Fruit fly (Drosophila melanogaster) whole organism, embryonic: ENCODE results near the gene CG42781.
A peak's percentile ranks its signal among the peaks of the same experiment; 100 is the strongest.

ENCODE experiments used
- Abd-B ChIP-seq: fragments of 200-800 bp; sonication (Bioruptor generic); optimal IDR thresholded peaks from 2 replicates; lab custom pipeline; 2018; ENCODE audit warnings: missing biosample characterization, mild to moderate bottlenecking, missing genetic modification characterization, moderate library complexity
- CG10366 ChIP-seq: fragments of 200-800 bp; sonication (Bioruptor generic); IDR thresholded peaks from 2 replicates; pipeline ENCODE4 v1.3.6; 2022; ENCODE audit warnings: missing biosample characterization, missing genetic modification characterization
- CG11247 ChIP-seq: fragments of 200-800 bp; sonication (Bioruptor generic); IDR thresholded peaks from 2 replicates; pipeline ENCODE4 v1.3.6; 2022; ENCODE audit warnings: missing biosample characterization, missing genetic modification characterization
- CG11398 ChIP-seq: fragments of 200-800 bp; sonication (Bioruptor generic); optimal IDR thresholded peaks from 2 replicates; lab custom pipeline; 2016; ENCODE audit warnings: missing biosample characterization, missing genetic modification characterization
- CG12104 ChIP-seq: fragments of 200-800 bp; sonication (Bioruptor generic); optimal IDR thresholded peaks from 3 replicates; lab custom pipeline; 2016; ENCODE audit warnings: missing biosample characterization, missing genetic modification characterization
- CG12744 ChIP-seq: fragments of 200-800 bp; sonication (Bioruptor generic); optimal IDR thresholded peaks from 2 replicates; lab custom pipeline; 2016; ENCODE audit warnings: missing biosample characterization, missing genetic modification characterization
- CG14710 ChIP-seq: fragments of 200-800 bp; sonication (Bioruptor generic); optimal IDR thresholded peaks from 3 replicates; lab custom pipeline; 2019; ENCODE audit warnings: missing biosample characterization, mild to moderate bottlenecking, missing genetic modification characterization, moderate library complexity
- CG16813 ChIP-seq: fragments of 200-800 bp; sonication (Bioruptor generic); IDR thresholded peaks from 3 replicates; pipeline ENCODE4 v1.3.6; 2022; ENCODE audit warnings: missing biosample characterization, missing genetic modification characterization; ENCODE audit not compliant: partially characterized antibody
- CG17385 ChIP-seq: fragments of 200-800 bp; sonication (Bioruptor generic); optimal IDR thresholded peaks from 3 replicates; lab custom pipeline; 2018; ENCODE audit warnings: missing biosample characterization, mild to moderate bottlenecking, missing genetic modification characterization
- CG17829 ChIP-seq: fragments of 200-800 bp; optimal IDR thresholded peaks from 2 replicates; lab custom pipeline; 2019; ENCODE audit warnings: missing biosample characterization, mild to moderate bottlenecking, missing genetic modification characterization, moderate library complexity
- CG18262 ChIP-seq: fragments of 200-800 bp; optimal IDR thresholded peaks from 3 replicates; lab custom pipeline; 2019; ENCODE audit warnings: missing biosample characterization, mild to moderate bottlenecking, missing genetic modification characterization, moderate library complexity
- CG30431 ChIP-seq: fragments of 200-800 bp; sonication (Bioruptor generic); optimal IDR thresholded peaks from 2 replicates; lab custom pipeline; 2017; ENCODE audit warnings: missing biosample characterization, missing genetic modification characterization
- CG3847 ChIP-seq: fragments of 200-800 bp; sonication (Bioruptor generic); IDR thresholded peaks from 2 replicates; pipeline ENCODE4 v1.3.6; 2022; ENCODE audit warnings: missing biosample characterization, missing genetic modification characterization
- CG4707 ChIP-seq: fragments of 200-800 bp; sonication (Bioruptor generic); optimal IDR thresholded peaks from 2 replicates; lab custom pipeline; 2018; ENCODE audit warnings: missing biosample characterization, mild to moderate bottlenecking, missing genetic modification characterization, moderate library complexity
- CG5180 ChIP-seq: fragments of 200-800 bp; sonication (Bioruptor generic); optimal IDR thresholded peaks from 3 replicates; lab custom pipeline; 2017; ENCODE audit warnings: missing biosample characterization, missing genetic modification characterization, mild to moderate bottlenecking, moderate library complexity, missing genetic modification reagents
- CG9609 ChIP-seq: fragments of 200-800 bp; sonication (Bioruptor generic); optimal IDR thresholded peaks from 3 replicates; lab custom pipeline; 2016; ENCODE audit warnings: missing biosample characterization, missing genetic modification characterization
- CG9817 ChIP-seq: fragments of 200-800 bp; sonication (Bioruptor generic); optimal IDR thresholded peaks from 2 replicates; lab custom pipeline; 2018; ENCODE audit warnings: missing biosample characterization, mild to moderate bottlenecking, missing genetic modification characterization, moderate library complexity
- CTCF ChIP-seq: fragments of 200-800 bp; sonication (Bioruptor generic); optimal IDR thresholded peaks from 2 replicates; lab custom pipeline; 2017; ENCODE audit warnings: missing biosample characterization, mild to moderate bottlenecking, missing genetic modification characterization, moderate library complexity
- CrebB ChIP-seq: fragments of 200-800 bp; sonication (Bioruptor generic); optimal IDR thresholded peaks from 3 replicates; lab custom pipeline; 2018; ENCODE audit warnings: missing biosample characterization, mild to moderate bottlenecking, missing genetic modification characterization
- D19B ChIP-seq: fragments of 200-800 bp; sonication (Bioruptor generic); optimal IDR thresholded peaks from 2 replicates; lab custom pipeline; 2017; ENCODE audit warnings: missing biosample characterization, mild to moderate bottlenecking, missing genetic modification characterization
- E2f1 ChIP-seq: fragments of 200-800 bp; sonication (Bioruptor generic); IDR thresholded peaks from 2 replicates; pipeline ENCODE4 v1.3.6; 2022; ENCODE audit warnings: missing biosample characterization, missing genetic modification characterization
- Ets65A ChIP-seq: fragments of 200-800 bp; sonication (Bioruptor generic); peaks from one replicate; lab custom pipeline; 2016; ENCODE audit warnings: missing biosample characterization, missing genetic modification characterization
- HLHmδ ChIP-seq: fragments of 200-800 bp; sonication (Bioruptor generic); optimal IDR thresholded peaks from 2 replicates; lab custom pipeline; 2018; ENCODE audit warnings: missing biosample characterization, mild to moderate bottlenecking, missing genetic modification characterization, moderate library complexity
- Hsf ChIP-seq: fragments of 200-800 bp; sonication (Bioruptor generic); optimal IDR thresholded peaks from 3 replicates; lab custom pipeline; 2016; ENCODE audit warnings: missing biosample characterization, missing genetic modification characterization
- Neu2 ChIP-seq: fragments of 200-800 bp; sonication (Bioruptor generic); optimal IDR thresholded peaks from 3 replicates; lab custom pipeline; 2016; ENCODE audit warnings: missing biosample characterization, missing genetic modification characterization, borderline replicate concordance
- Rfx ChIP-seq: fragments of 200-800 bp; sonication (Bioruptor generic); IDR thresholded peaks from 2 replicates; pipeline ENCODE4 v1.3.6; 2022; ENCODE audit warnings: missing biosample characterization, missing genetic modification characterization
- Stat92E ChIP-seq, 3 experiments: fragments of >200 bp in 2 of 3; fragments of 200-800 bp in 1 of 3; sonication (Bioruptor generic) in 1 of 3; optimal IDR thresholded peaks; 2 replicates each; lab custom pipeline; 2017 to 2019; ENCODE audit warnings: missing biosample characterization in 3 of 3, missing genetic modification characterization in 3 of 3, mild to moderate bottlenecking in 1 of 3, moderate library complexity in 1 of 3
- TFAM ChIP-seq: fragments of 200-800 bp; sonication (Bioruptor generic); optimal IDR thresholded peaks from 2 replicates; lab custom pipeline; 2017; ENCODE audit warnings: missing biosample characterization, missing genetic modification characterization, inconsistent platforms
- Xbp1 ChIP-seq: fragments of 200-800 bp; sonication (Bioruptor generic); optimal IDR thresholded peaks from 3 replicates; lab custom pipeline; 2016; ENCODE audit warnings: missing biosample characterization, mild to moderate bottlenecking, missing genetic modification characterization
- amos ChIP-seq: fragments of 200-800 bp; sonication (Bioruptor generic); IDR thresholded peaks from 2 replicates; pipeline ENCODE4 v1.3.6; 2022; ENCODE audit warnings: missing biosample characterization, missing genetic modification characterization; ENCODE audit not compliant: partially characterized antibody
- br ChIP-seq: fragments of >200 bp; optimal IDR thresholded peaks from 2 replicates; lab custom pipeline; 2017
- bsh ChIP-seq, 2 experiments: fragments of 200-800 bp; sonication (Bioruptor generic); optimal IDR thresholded peaks; 2 replicates each; lab custom pipeline; 2017 to 2018; ENCODE audit warnings: mild to moderate bottlenecking in 2 of 2, missing biosample characterization in 2 of 2, missing genetic modification characterization in 2 of 2, moderate library complexity in 1 of 2
- croc ChIP-seq: fragments of 200-800 bp; sonication (Bioruptor generic); conservative IDR thresholded peaks from 3 replicates; pipeline ENCODE4 v1.3.6; 2022; ENCODE audit warnings: missing biosample characterization, missing genetic modification characterization
- emc ChIP-seq: fragments of 200-800 bp; sonication (Bioruptor generic); optimal IDR thresholded peaks from 2 replicates; lab custom pipeline; 2016; ENCODE audit warnings: missing biosample characterization, missing genetic modification characterization
- ems ChIP-seq: fragments of 200-800 bp; sonication (Bioruptor generic); optimal IDR thresholded peaks from 3 replicates; lab custom pipeline; 2016; ENCODE audit warnings: missing biosample characterization, missing genetic modification characterization
- jumu ChIP-seq: fragments of 200-800 bp; sonication (Bioruptor generic); optimal IDR thresholded peaks from 3 replicates; lab custom pipeline; 2016; ENCODE audit warnings: missing biosample characterization, missing genetic modification characterization
- pan ChIP-seq, 4 experiments: fragments of >200 bp in 3 of 4; fragments of 200-800 bp in 1 of 4; sonication (Bioruptor generic) in 1 of 4; optimal IDR thresholded peaks in 3 of 4; IDR thresholded peaks in 1 of 4; 2 replicates each; pipeline versions ENCODE4 v1.3.6 to Lab custom; 2017 to 2022; ENCODE audit warnings: missing biosample characterization in 2 of 4, missing genetic modification characterization in 2 of 4, mixed read lengths in 1 of 4
- pita ChIP-seq: fragments of 200-800 bp; sonication (Bioruptor generic); optimal IDR thresholded peaks from 2 replicates; lab custom pipeline; 2017; ENCODE audit warnings: missing biosample characterization, mild to moderate bottlenecking, missing genetic modification characterization
- ranshi ChIP-seq: fragments of 200-800 bp; sonication (Bioruptor generic); IDR thresholded peaks from 2 replicates; pipeline ENCODE4 v1.3.6; 2022; ENCODE audit warnings: missing biosample characterization, missing genetic modification characterization
- run ChIP-seq: fragments of 200-800 bp; sonication (Bioruptor generic); optimal IDR thresholded peaks from 3 replicates; lab custom pipeline; 2018; ENCODE audit warnings: missing biosample characterization, mild to moderate bottlenecking, missing genetic modification characterization
- sd ChIP-seq: fragments of 200-800 bp; sonication (Bioruptor generic); optimal IDR thresholded peaks from 3 replicates; lab custom pipeline; 2018; ENCODE audit warnings: missing biosample characterization, mild to moderate bottlenecking, missing genetic modification characterization, moderate library complexity
- seq ChIP-seq: fragments of 200-800 bp; sonication (Bioruptor generic); IDR thresholded peaks from 2 replicates; pipeline ENCODE4 v1.3.6; 2022; ENCODE audit warnings: missing biosample characterization, missing genetic modification characterization
- slp2 ChIP-seq: fragments of 200-800 bp; sonication (Bioruptor generic); optimal IDR thresholded peaks from 2 replicates; lab custom pipeline; 2016; ENCODE audit warnings: missing biosample characterization, missing genetic modification characterization
- sqz ChIP-seq: fragments of 200-800 bp; sonication (Bioruptor generic); optimal IDR thresholded peaks from 3 replicates; lab custom pipeline; 2018; ENCODE audit warnings: missing biosample characterization, mild to moderate bottlenecking, missing genetic modification characterization
- ssp ChIP-seq: fragments of 200-800 bp; sonication (Bioruptor generic); IDR thresholded peaks from 2 replicates; pipeline ENCODE4 v1.3.6; 2022; ENCODE audit warnings: missing biosample characterization, missing genetic modification characterization
- tna ChIP-seq: fragments of 200-800 bp; sonication (Bioruptor generic); IDR thresholded peaks from 2 replicates; pipeline ENCODE4 v1.3.6; 2022; ENCODE audit warnings: missing biosample characterization, missing genetic modification characterization; ENCODE audit not compliant: partially characterized antibody
- twi ChIP-seq: fragments of 200-800 bp; optimal IDR thresholded peaks from 2 replicates; lab custom pipeline; 2019; ENCODE audit warnings: missing biosample characterization, mild to moderate bottlenecking, missing genetic modification characterization, moderate library complexity
- tx ChIP-seq: fragments of 200-800 bp; sonication (Bioruptor generic); optimal IDR thresholded peaks from 2 replicates; lab custom pipeline; 2016; ENCODE audit warnings: missing biosample characterization, missing genetic modification characterization
- vnd ChIP-seq: fragments of 200-800 bp; sonication (Bioruptor generic); IDR thresholded peaks from 3 replicates; pipeline ENCODE4 v1.3.6; 2022; ENCODE audit warnings: missing biosample characterization, missing genetic modification characterization; ENCODE audit not compliant: partially characterized antibody
- zf30C ChIP-seq: fragments of 200-800 bp; sonication (Bioruptor generic); optimal IDR thresholded peaks from 3 replicates; lab custom pipeline; 2018; ENCODE audit warnings: missing biosample characterization, mild to moderate bottlenecking, missing genetic modification characterization
- zfh1 ChIP-seq: fragments of 200-800 bp; sonication (Bioruptor generic); IDR thresholded peaks from 3 replicates; pipeline ENCODE4 v1.3.6; 2022; ENCODE audit warnings: missing biosample characterization, missing genetic modification characterization

The CG42781 gene

dm6 chrX:7334801-7335176 is 48.0 kb downstream of the CG42781 start (continued):
- TF ChIP-seq Stat92E (GFP tag; optimal IDR thresholded peaks at IDR 0.05; lab: Kevin White, UChicago), result no peak
- TF ChIP-seq seq (GFP tag; lab: Robert Waterston, UW), result 0 out of 2 replicates have a peak, but pooled peaks have one; percentile 24
- TF ChIP-seq sd (tag; lab: Kevin White, UChicago), result peak; percentile 50
- no peak for TF ChIP-seq emc
- TF ChIP-seq CG17829 (tag; lab: Kevin White, UChicago), result peak; percentile 90
- TF ChIP-seq TFAM (GFP tag; lab: Kevin White, UChicago), result no peak
- TF ChIP-seq CG14710 (tag; lab: Kevin White, UChicago), result peak; percentile 84
- TF ChIP-seq D19B (GFP tag; lab: Kevin White, UChicago), result peak; percentile 48
- TF ChIP-seq Ets65A (GFP tag; lab: Kevin White, UChicago), result no peak
- no peak for TF ChIP-seq Neu2 (GFP tag; lab: Kevin White, UChicago)
- no peak for TF ChIP-seq ems (GFP tag; lab: Kevin White, UChicago)
- TF ChIP-seq ranshi (GFP tag; lab: Robert Waterston, UW), result peak; percentile 72
- TF ChIP-seq Rfx (GFP tag; lab: Robert Waterston, UW), result peak; percentile 78
- TF ChIP-seq twi (tag; lab: Kevin White, UChicago), result peak; percentile 50
- TF ChIP-seq bsh (GFP tag; optimal IDR thresholded peaks at IDR 0.05; lab: Kevin White, UChicago), result peak; percentile 2 to 87
- TF ChIP-seq Xbp1, result peak; percentile 62
- peak; percentile 62 for TF ChIP-seq sqz
- TF ChIP-seq pita (GFP tag; lab: Kevin White, UChicago), result no peak
- peak; percentile 61; the same call in 1 of the 2 replicates for TF ChIP-seq CG3847 (GFP tag; lab: Robert Waterston, UW)
- TF ChIP-seq run (tag; lab: Kevin White, UChicago), result peak; percentile 65
- peak; percentile 77 for TF ChIP-seq CG17385
- TF ChIP-seq CG11398, result no peak
- TF ChIP-seq CG4707 (GFP tag; lab: Kevin White, UChicago), result peak; percentile 2
- TF ChIP-seq CG9609 (GFP tag; lab: Kevin White, UChicago), result no peak
- peak; percentile 77 for TF ChIP-seq E2f1 (GFP tag; lab: Robert Waterston, UW)
- peak; percentile 58 for TF ChIP-seq CG12104 (GFP tag; lab: Kevin White, UChicago)
- no peak for TF ChIP-seq pan (optimal IDR thresholded peaks at IDR 0.05; lab: Kevin White, UChicago)
- peak in 1 of 2 experiments; percentile 73 for TF ChIP-seq pan (GFP tag; optimal IDR thresholded peaks at IDR 0.05 in 1 of 2, IDR thresholded peaks at IDR 0.05 in 1 of 2)
- TF ChIP-seq CTCF (GFP tag; lab: Kevin White, UChicago), result no peak
- TF ChIP-seq CG12744 (GFP tag; lab: Kevin White, UChicago), result no peak
- TF ChIP-seq CG10366 (GFP tag; lab: Robert Waterston, UW), result peak; percentile 55
- peak; percentile 64; the same call in 1 of the 3 replicates for TF ChIP-seq zfh1
- TF ChIP-seq CG9817 (tag; lab: Kevin White, UChicago), result peak; percentile 68
- TF ChIP-seq amos (GFP tag; lab: Robert Waterston, UW), result no peak
- peak; percentile 63 for TF ChIP-seq ssp (GFP tag; lab: Robert Waterston, UW)
- TF ChIP-seq CG18262 (tag; lab: Kevin White, UChicago), result peak; percentile 92
- peak; percentile 42; the same call in 1 of the 2 replicates for TF ChIP-seq CG11247 (GFP tag; lab: Robert Waterston, UW)
- TF ChIP-seq CG5180, result peak; percentile 44
- TF ChIP-seq zf30C (GFP tag; lab: Kevin White, UChicago), result no peak
- TF ChIP-seq slp2 (GFP tag; lab: Kevin White, UChicago), result no peak
- TF ChIP-seq CrebB (tag; lab: Kevin White, UChicago), result no peak
- TF ChIP-seq CG30431 (GFP tag; lab: Kevin White, UChicago), result peak; percentile 38
- TF ChIP-seq tx, result no peak
- no peak for TF ChIP-seq br (lab: Kevin White, UChicago)
- TF ChIP-seq vnd (GFP tag; lab: Robert Waterston, UW), result no peak
- no peak for TF ChIP-seq CG16813 (GFP tag; lab: Robert Waterston, UW)
- TF ChIP-seq tna, result no peak
- peak; percentile 40 for TF ChIP-seq Abd-B (GFP tag; lab: Kevin White, UChicago)
- TF ChIP-seq jumu (GFP tag; lab: Kevin White, UChicago), result no peak
- peak; percentile 2 for TF ChIP-seq Hsf (GFP tag; lab: Kevin White, UChicago)
- TF ChIP-seq croc (GFP tag; lab: Robert Waterston, UW), result peak; percentile 57
- TF ChIP-seq HLHmδ (GFP tag; lab: Kevin White, UChicago), result no peak
